Fruit fly (Drosophila melanogaster): ENCODE measurements around the gene Gmppb.

Gmppb gene

dm6 chr3R:4797585-4797984 lies 13.7 kb upstream of the Gmppb start:
- no peak for TF ChIP-seq acj6 (GFP tag; optimal IDR thresholded peaks at IDR 0.05)
- TF ChIP-seq net (GFP tag; optimal IDR thresholded peaks at IDR 0.05) = no peak
- no peak for TF ChIP-seq esn (GFP tag; optimal IDR thresholded peaks at IDR 0.05)
- no peak for TF ChIP-seq Hr39 (GFP tag; optimal IDR thresholded peaks at IDR 0.05)
- TF ChIP-seq Lpt (GFP tag; optimal IDR thresholded peaks at IDR 0.05) = no peak

- no peak for TF ChIP-seq CG10631 (GFP tag; optimal IDR thresholded peaks at IDR 0.05)
- no peak for TF ChIP-seq dac (GFP tag; optimal IDR thresholded peaks at IDR 0.05)
- no peak for TF ChIP-seq cyc (GFP tag; optimal IDR thresholded peaks at IDR 0.05)
- no peak for TF ChIP-seq CG11902 (GFP tag; optimal IDR thresholded peaks at IDR 0.05)
- no peak for TF ChIP-seq net (GFP tag; optimal IDR thresholded peaks at IDR 0.05)
- no peak for TF ChIP-seq Eip78C (GFP tag)
- TF ChIP-seq CG32006 (GFP tag; optimal IDR thresholded peaks at IDR 0.05) = no peak
- TF ChIP-seq CG11294 (GFP tag; IDR thresholded peaks at IDR 0.05) = no peak
Measured at dm6 chr3R:4798025-4798424, 13.2 kb upstream of the Gmppb start.

DNA sequence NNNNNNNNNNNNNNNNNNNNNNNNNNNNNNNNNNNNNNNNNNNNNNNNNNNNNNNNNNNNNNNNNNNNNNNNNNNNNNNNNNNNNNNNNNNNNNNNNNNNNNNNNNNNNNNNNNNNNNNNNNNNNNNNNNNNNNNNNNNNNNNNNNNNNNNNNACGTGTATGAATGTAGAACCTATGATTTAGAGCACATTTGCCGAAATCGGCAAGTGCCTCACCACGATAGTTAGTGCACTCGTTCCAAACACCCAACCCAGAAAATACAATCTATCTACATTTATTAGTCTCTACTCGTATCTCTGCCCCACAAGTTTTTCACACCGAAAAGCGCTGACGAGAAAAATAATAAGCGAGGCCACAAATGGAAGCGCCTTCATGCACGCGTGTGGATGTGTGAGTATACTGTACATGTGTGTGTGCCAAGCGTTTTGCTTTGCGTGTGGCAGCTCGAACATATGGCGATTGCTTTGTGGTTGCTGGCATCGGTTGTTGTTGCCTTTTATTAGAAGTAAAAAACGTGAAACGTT lies 7.1 kb upstream of the Gmppb start:
- TF ChIP-seq Hr4 (GFP tag; optimal IDR thresholded peaks at IDR 0.05) (peak; percentile 11), CG16779 (tag; optimal IDR thresholded peaks at IDR 0.05) (peak; percentile 1), vri (GFP tag; optimal IDR thresholded peaks at IDR 0.05) (no peak), Met (GFP tag; optimal IDR thresholded peaks at IDR 0.05) (no peak), CG8119 (GFP tag; IDR thresholded peaks at IDR 0.05) (peak; percentile 30; the same call in 1 of the 3 replicates), CG6854 (GFP tag; optimal IDR thresholded peaks at IDR 0.05) (no peak), ss (GFP tag; optimal IDR thresholded peaks at IDR 0.05) (peak in 1 of 2 experiments; percentile 24), Eip78C (GFP tag) (peak; percentile 64)

DNA sequence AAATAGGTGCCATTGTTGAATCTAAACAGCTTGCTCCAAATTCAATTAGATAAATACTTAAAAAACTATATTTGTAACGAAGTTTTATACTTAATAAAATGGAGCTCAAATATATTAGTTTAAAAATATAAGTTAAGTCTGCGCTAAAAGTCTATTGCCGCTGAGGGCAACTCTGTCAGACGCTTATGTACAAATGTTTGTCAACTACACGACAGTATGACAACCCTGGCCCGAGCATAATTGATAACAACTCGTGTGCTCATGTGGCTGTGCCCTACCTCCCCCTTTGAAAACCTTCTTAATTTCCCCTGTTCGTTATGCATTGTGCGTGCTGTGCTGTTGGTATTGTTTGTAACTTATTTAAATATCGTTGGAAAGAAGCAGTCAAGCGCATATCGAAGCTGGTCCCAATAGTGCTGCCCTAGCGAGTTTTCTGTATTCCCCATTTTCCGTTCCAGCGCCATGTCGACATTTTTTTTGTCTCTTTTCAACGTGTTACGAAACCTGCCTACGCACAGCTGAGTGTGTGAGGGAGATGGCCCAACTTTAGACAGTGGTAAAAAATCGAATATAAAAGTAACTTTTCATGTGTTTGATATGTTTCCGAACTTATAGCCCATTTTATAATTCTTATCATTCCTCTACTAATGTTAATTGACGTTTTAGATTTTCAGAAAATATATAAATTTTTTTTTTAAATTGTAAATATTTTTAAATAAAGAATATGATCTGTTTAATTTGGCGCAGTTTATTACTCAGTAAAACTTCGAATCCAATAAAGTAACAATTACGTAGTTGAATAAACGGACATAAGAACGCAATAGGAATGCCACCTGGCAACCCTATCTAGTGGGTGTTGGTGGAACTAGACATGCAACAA lies 6.2 kb upstream of the Gmppb start:
- TF ChIP-seq CG15336 (GFP tag; IDR thresholded peaks at IDR 0.05) = peak; percentile 54
- TF ChIP-seq CG6163 (GFP tag; IDR thresholded peaks at IDR 0.05) = 0 out of 3 replicates have a peak, but pooled peaks have one; percentile 8
- TF ChIP-seq CG10631 (GFP tag; optimal IDR thresholded peaks at IDR 0.05) = peak; percentile 30
- TF ChIP-seq CG3032 (tag; optimal IDR thresholded peaks at IDR 0.05) = peak; percentile 45
- peak; percentile 5 for TF ChIP-seq CG6808 (GFP tag; optimal IDR thresholded peaks at IDR 0.05)
- TF ChIP-seq CG3919 (GFP tag; optimal IDR thresholded peaks at IDR 0.05) = peak; percentile 12
- peak; percentile 32 for TF ChIP-seq acj6 (GFP tag; optimal IDR thresholded peaks at IDR 0.05)
- TF ChIP-seq svp (GFP tag) = no peak
- peak; percentile 20 for TF ChIP-seq Ets96B (tag; optimal IDR thresholded peaks at IDR 0.05)
- peak; percentile 64 for TF ChIP-seq fkh (GFP tag; optimal IDR thresholded peaks at IDR 0.05)
- peak; percentile 28 for TF ChIP-seq dsx (GFP tag; optimal IDR thresholded peaks at IDR 0.05; ENCODE audit: poor library complexity, severe bottlenecking)
- TF ChIP-seq eg (GFP tag; IDR thresholded peaks at IDR 0.05) = 0 out of 3 replicates have a peak, but pooled peaks have one; percentile 6
- peak; percentile 6 for TF ChIP-seq vri (GFP tag; optimal IDR thresholded peaks at IDR 0.05)
- TF ChIP-seq salr (GFP tag; optimal IDR thresholded peaks at IDR 0.05) = peak in 1 of 2 experiments; percentile 10
- TF ChIP-seq Hr4 (GFP tag; optimal IDR thresholded peaks at IDR 0.05) = no peak
- peak; percentile 31 for TF ChIP-seq Eip78C (GFP tag)
- TF ChIP-seq CG32006 (GFP tag; optimal IDR thresholded peaks at IDR 0.05) = peak; percentile 37
- peak; percentile 1 for TF ChIP-seq achi (GFP tag; optimal IDR thresholded peaks at IDR 0.05)
- TF ChIP-seq Met (GFP tag; optimal IDR thresholded peaks at IDR 0.05) = no peak
- TF ChIP-seq OdsH (GFP tag; optimal IDR thresholded peaks at IDR 0.05) = peak; percentile 30
- TF ChIP-seq CG8119 (GFP tag; IDR thresholded peaks at IDR 0.05) = peak; percentile 56
- TF ChIP-seq CG6792 (GFP tag; optimal IDR thresholded peaks at IDR 0.05) = no peak
- TF ChIP-seq CG6276 (GFP tag; optimal IDR thresholded peaks at IDR 0.05) = no peak
- peak; percentile 13 for TF ChIP-seq CG10669 (GFP tag; optimal IDR thresholded peaks at IDR 0.05)
- peak; percentile 2 for TF ChIP-seq net (GFP tag; optimal IDR thresholded peaks at IDR 0.05)
- TF ChIP-seq CG31627 (GFP tag; optimal IDR thresholded peaks at IDR 0.05) = no peak
